Worm (Caenorhabditis elegans): ENCODE data around the gene slcr-46.3.

The slcr-46.3 gene

DNA sequence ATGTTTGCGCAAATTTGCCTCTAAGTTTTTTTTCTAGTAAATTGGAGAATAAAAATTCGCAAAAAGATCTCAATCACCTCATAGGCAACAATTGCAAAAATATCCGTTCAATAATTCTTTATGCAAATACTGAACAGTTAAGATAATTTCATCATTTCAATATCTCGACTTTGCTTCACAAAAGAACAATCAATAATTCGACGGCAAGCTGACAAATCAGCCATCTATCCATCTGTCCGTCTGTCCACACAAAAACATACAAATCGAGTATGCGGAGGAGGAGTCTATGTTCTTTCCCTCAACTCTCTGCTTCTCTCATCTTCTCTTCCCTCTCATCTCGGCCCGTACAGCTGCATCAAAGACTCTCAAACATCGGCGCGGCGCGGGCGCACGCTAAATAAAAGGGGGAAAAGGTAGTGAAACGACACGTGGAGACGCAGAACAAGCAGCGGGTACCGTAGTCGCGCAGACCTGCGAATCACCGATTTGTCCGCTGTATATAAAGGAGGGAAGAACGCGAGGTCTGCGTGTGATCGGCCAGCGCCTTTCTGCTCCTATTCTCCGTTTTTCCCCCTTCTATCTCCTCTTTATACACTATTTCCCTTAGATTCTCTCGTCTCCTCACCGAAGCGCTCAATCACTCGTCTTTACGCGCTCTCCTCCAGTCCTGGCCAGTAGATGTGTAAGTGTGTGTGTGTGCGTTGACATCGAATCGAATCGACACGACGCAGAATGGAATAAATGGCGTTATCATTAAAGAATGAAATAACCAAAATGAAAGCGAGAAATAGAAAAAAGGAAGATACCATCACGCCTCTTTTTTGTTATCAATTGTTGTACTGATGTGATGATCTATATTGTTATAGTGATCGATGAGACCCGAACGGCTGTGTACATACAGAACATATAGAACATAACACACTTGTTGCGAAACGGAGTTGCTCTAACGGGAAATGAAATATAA, 7.1 kb upstream of the slcr-46.3 start (continued):
- TF ChIP-seq ztf-3 (GFP tag; optimal IDR thresholded peaks at IDR 0.05) (peak; percentile 65), lin-26 (GFP tag; IDR thresholded peaks at IDR 0.05) (peak; percentile 71; the same call in 1 of the 2 replicates), tbp1 (GFP tag; optimal IDR thresholded peaks at IDR 0.05) (peak; percentile 77), snpc-4 (GFP tag; optimal IDR thresholded peaks at IDR 0.05) (peak; percentile 55), snpc-4 (tag; optimal IDR thresholded peaks at IDR 0.05) (peak; percentile 42 to 79 (median 78)), cebp-1 (GFP tag; IDR thresholded peaks at IDR 0.05) (no peak), cebp-1 (tag; optimal IDR thresholded peaks at IDR 0.05) (peak; percentile 92), ZK185.1 (tag; optimal IDR thresholded peaks at IDR 0.05; ENCODE audit: poor library complexity, severe bottlenecking) (peak; percentile 56), Y95B8A.8 (GFP tag; IDR thresholded peaks at IDR 0.05) (0 out of 2 replicates have a peak, but pooled peaks have one; percentile 33), chd-7 (tag; optimal IDR thresholded peaks at IDR 0.05) (peak; percentile 96), aptf-3 (GFP tag; IDR thresholded peaks at IDR 0.05) (no peak), ceh-91 (GFP tag; IDR thresholded peaks at IDR 0.05) (0 out of 2 replicates have a peak, but pooled peaks have one; percentile 26), zfh-2 (GFP tag; conservative IDR thresholded peaks at IDR 0.05) (peak; percentile 100), lsy-27 (tag; optimal IDR thresholded peaks at IDR 0.05; ENCODE audit: borderline replicate concordance, insufficient read depth) (no peak), F39B2.1 (GFP tag; IDR thresholded peaks at IDR 0.05) (no peak), lag-1 (GFP tag; IDR thresholded peaks at IDR 0.05) (no peak), Y53F4B.3 (GFP tag; IDR thresholded peaks at IDR 0.05) (no peak), mxl-1 (tag; optimal IDR thresholded peaks at IDR 0.05) (peak; percentile 36), ztf-22 (GFP tag; optimal IDR thresholded peaks at IDR 0.05) (peak; percentile 72), ztf-6 (GFP tag; IDR thresholded peaks at IDR 0.05) (0 out of 2 replicates have a peak, but pooled peaks have one; percentile 62), ceh-100 (GFP tag; IDR thresholded peaks at IDR 0.05) (peak; percentile 33; the same call in 1 of the 2 replicates), tlf-1 (GFP tag; optimal IDR thresholded peaks at IDR 0.05) (peak; percentile 72), F22D6.2 (tag; optimal IDR thresholded peaks at IDR 0.05) (peak; percentile 52), unc-62 (GFP tag; optimal IDR thresholded peaks at IDR 0.05) (peak; percentile 32), hmg-1.2 (GFP tag; IDR thresholded peaks at IDR 0.05) (peak; percentile 66; the same call in 1 of the 2 replicates), egrh-3 (GFP tag; IDR thresholded peaks at IDR 0.05) (peak; percentile 80), akir-1 (GFP tag; optimal IDR thresholded peaks at IDR 0.05) (no peak), attf-6 (GFP tag; IDR thresholded peaks at IDR 0.05) (no peak), F57C9.4 (tag; optimal IDR thresholded peaks at IDR 0.05) (peak; percentile 33), madf-6 (GFP tag; IDR thresholded peaks at IDR 0.05) (peak; percentile 19), ztf-18 (tag; optimal IDR thresholded peaks at IDR 0.05) (peak; percentile 71), F57A8.1 (GFP tag; optimal IDR thresholded peaks at IDR 0.05) (peak; percentile 21), Y53G8AR.9 (GFP tag; conservative IDR thresholded peaks at IDR 0.05) (peak; percentile 82), hrde-1 (tag; optimal IDR thresholded peaks at IDR 0.05; ENCODE audit: borderline replicate concordance) (no peak), snpc-1.1 (tag; optimal IDR thresholded peaks at IDR 0.05; ENCODE audit: insufficient read depth) (no peak), ets-4 (GFP tag; optimal IDR thresholded peaks at IDR 0.05) (peak; percentile 60), nhr-27 (tag; optimal IDR thresholded peaks at IDR 0.05) (no peak), T07F8.4 (tag; optimal IDR thresholded peaks at IDR 0.05) (peak; percentile 39), aptf-2 (GFP tag; conservative IDR thresholded peaks at IDR 0.05) (no peak), ceh-79 (tag; optimal IDR thresholded peaks at IDR 0.05) (no peak), lsl-1 (GFP tag; optimal IDR thresholded peaks at IDR 0.05) (no peak), cebp-2 (GFP tag; IDR thresholded peaks at IDR 0.05) (no peak), snpc-3.4 (tag; optimal IDR thresholded peaks at IDR 0.05) (no peak), lin-40 (tag; optimal IDR thresholded peaks at IDR 0.05) (peak; percentile 94), let-607 (tag; optimal IDR thresholded peaks at IDR 0.05) (peak; percentile 93 to 95)
